Fruit fly (Drosophila melanogaster) whole organism, wandering third instar larva: Measurements from ENCODE around the gene CG31139.

Source experiments
- Dfd ChIP-seq: fragments of >200 bp; optimal IDR thresholded peaks from 2 replicates; lab custom pipeline; 2017; ENCODE audit warnings: missing biosample characterization, missing genetic modification characterization
- Jra ChIP-seq: sonication (Bioruptor generic); optimal IDR thresholded peaks from 2 replicates; lab custom pipeline; 2016; ENCODE audit warnings: missing biosample characterization, missing genetic modification characterization
- N ChIP-seq: fragments of >200 bp; optimal IDR thresholded peaks from 2 replicates; lab custom pipeline; 2018; ENCODE audit warnings: missing biosample characterization, missing external identifiers, missing genetic modification characterization
- OdsH ChIP-seq: fragments of 200-800 bp; sonication (Bioruptor generic); optimal IDR thresholded peaks from 2 replicates; lab custom pipeline; 2016; ENCODE audit warnings: missing biosample characterization, mild to moderate bottlenecking, missing genetic modification characterization
- Rel ChIP-seq, 2 experiments: fragments of 200-800 bp; sonication (Bioruptor generic) in 1 of 2; optimal IDR thresholded peaks; 2 replicates in 1 of 2; 3 replicates in 1 of 2; lab custom pipeline; 2016 to 2019; ENCODE audit warnings: mild to moderate bottlenecking in 2 of 2, missing biosample characterization in 2 of 2, missing genetic modification characterization in 2 of 2, moderate library complexity in 1 of 2
- br ChIP-seq: fragments of 200-800 bp; sonication (Bioruptor generic); optimal IDR thresholded peaks from 2 replicates; lab custom pipeline; 2016; ENCODE audit warnings: missing biosample characterization, missing genetic modification characterization
- fru ChIP-seq: fragments of 200-800 bp; sonication (Bioruptor generic); optimal IDR thresholded peaks from 3 replicates; lab custom pipeline; 2016; ENCODE audit warnings: missing biosample characterization, mild to moderate bottlenecking, missing genetic modification characterization
- jim ChIP-seq: fragments of 175-275, 200-325 bp; sonication (Bioruptor generic); optimal IDR thresholded peaks from 2 replicates; lab custom pipeline; 2016; ENCODE audit warnings: missing biosample characterization, mild to moderate bottlenecking, missing genetic modification characterization
- lola ChIP-seq: fragments of >200 bp; optimal IDR thresholded peaks from 2 replicates; lab custom pipeline; 2017; ENCODE audit warnings: missing biosample characterization, missing genetic modification characterization
- usp ChIP-seq: fragments of >200 bp; optimal IDR thresholded peaks from 2 replicates; lab custom pipeline; 2017; ENCODE audit warnings: missing biosample characterization, missing genetic modification characterization

DNA sequence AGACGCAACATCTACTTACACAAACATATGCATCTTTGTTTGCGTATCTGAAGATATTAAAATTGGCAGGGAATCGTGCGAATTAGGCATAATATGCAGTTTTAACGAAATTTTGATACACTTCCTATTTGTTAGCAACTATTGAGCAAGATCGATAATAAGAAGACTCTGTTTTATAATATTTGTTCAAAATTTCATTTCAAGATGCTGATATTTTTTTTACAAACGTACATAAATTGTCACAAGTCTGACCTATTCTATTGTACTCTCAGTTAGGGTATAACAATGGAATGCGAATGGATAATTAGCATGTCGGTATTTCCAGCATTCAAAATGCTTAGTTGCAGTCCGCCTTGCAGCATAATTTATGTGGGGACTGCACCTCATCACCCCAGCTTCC lies 21.0 kb downstream of the CG31139 start:
- TF ChIP-seq N (GFP tag; lab: Kevin White, UChicago) (no peak), lola (GFP tag; lab: Kevin White, UChicago) (no peak), Jra (GFP tag; lab: Kevin White, UChicago) (no peak), OdsH (GFP tag; lab: Kevin White, UChicago) (peak; percentile 45), usp (GFP tag; lab: Kevin White, UChicago) (no peak), Dfd (GFP tag; lab: Kevin White, UChicago) (no peak), br (GFP tag; lab: Kevin White, UChicago) (no peak), jim (GFP tag; lab: Kevin White, UChicago) (no peak), Rel (GFP tag; optimal IDR thresholded peaks at IDR 0.05; lab: Kevin White, UChicago) (no peak), Rel (tag; optimal IDR thresholded peaks at IDR 0.05; lab: Kevin White, UChicago) (no peak), fru (GFP tag; lab: Kevin White, UChicago) (no peak)
